Worm (Caenorhabditis elegans) whole organism, midembryonic: ENCODE data around the gene F17C8.9.
A peak's percentile ranks its signal among the peaks of the same experiment; 100 is the strongest.

Experiments
- T22C8.4 ChIP-seq: fragments of 200-800 bp; sonication (Bioruptor generic); IDR thresholded peaks from 2 replicates; pipeline ENCODE4 v1.3.6; 2022; ENCODE audit warnings: missing genetic modification characterization, missing compliant biosample characterization
- cog-1 ChIP-seq: sonication (generic microtip); optimal IDR thresholded peaks from 2 replicates; lab custom pipeline; 2016; ENCODE audit warnings: missing genetic modification characterization, missing compliant biosample characterization
- flt-1 ChIP-seq: fragments of 200-800 bp; sonication (Bioruptor generic); IDR thresholded peaks from 2 replicates; pipeline ENCODE4 v1.3.6; 2022; ENCODE audit warnings: missing genetic modification characterization, missing compliant biosample characterization
- klf-2 ChIP-seq: fragments of 200-800 bp; sonication (Bioruptor generic); conservative IDR thresholded peaks from 2 replicates; pipeline ENCODE4 v1.3.6; 2022; ENCODE audit warnings: missing genetic modification reagents, missing genetic modification characterization, missing compliant biosample characterization
- med-1 ChIP-seq: sonication (generic microtip); optimal IDR thresholded peaks from 2 replicates; lab custom pipeline; 2017; ENCODE audit warnings: missing genetic modification characterization, mild to moderate bottlenecking, missing compliant biosample characterization, antibody characterized with exemption, missing genetic modification reagents; ENCODE audit not compliant: insufficient read depth
- ref-1 ChIP-seq: fragments of 200-800 bp; sonication (Bioruptor generic); conservative IDR thresholded peaks from 2 replicates; pipeline ENCODE4 v1.3.6; 2022; ENCODE audit warnings: missing genetic modification reagents, missing genetic modification characterization, missing compliant biosample characterization
- tab-1 ChIP-seq: fragments of 200-800 bp; sonication (Bioruptor generic); IDR thresholded peaks from 2 replicates; pipeline ENCODE4 v1.3.6; 2022; ENCODE audit warnings: missing genetic modification characterization, missing compliant biosample characterization
- ztf-23 ChIP-seq: fragments of 200-800 bp; sonication (Bioruptor generic); IDR thresholded peaks from 2 replicates; pipeline ENCODE4 v1.3.6; 2022; ENCODE audit warnings: missing genetic modification reagents, missing genetic modification characterization, missing compliant biosample characterization
- ztf-29 ChIP-seq: fragments of 200-800 bp; sonication (Bioruptor generic); IDR thresholded peaks from 2 replicates; pipeline ENCODE4 v1.3.6; 2022; ENCODE audit warnings: missing genetic modification reagents, missing genetic modification characterization, missing compliant biosample characterization

Gene F17C8.9

DNA sequence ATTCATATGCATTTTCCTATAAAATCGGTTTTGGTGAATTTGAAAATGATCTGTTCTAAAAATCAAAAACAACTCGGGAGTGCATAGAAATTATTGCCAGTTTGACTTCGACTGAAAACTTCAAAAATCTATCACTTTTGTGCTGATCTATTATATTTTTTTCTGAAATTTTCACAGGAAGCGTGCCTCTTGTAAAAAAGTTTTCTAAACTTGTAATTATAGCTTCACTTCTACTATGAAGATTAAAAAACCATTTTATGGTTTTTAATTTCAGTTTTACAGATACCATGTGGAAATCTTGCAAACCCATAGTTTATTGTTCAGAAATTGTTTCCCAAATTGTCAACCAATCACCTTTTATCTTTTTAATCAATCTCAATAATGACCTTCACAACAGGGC, at the start of gene F17C8.9:
F17C8.9 (plus strand) TSS at position 301 of the 400 bp plus-strand sequence.
- TF ChIP-seq med-1 (no peak), flt-1 (GFP tag; lab: Robert Waterston, UW) (no peak), cog-1 (tag; lab: Kevin White, UChicago) (no peak), ztf-29 (GFP tag; lab: Robert Waterston, UW) (no peak), T22C8.4 (GFP tag; lab: Robert Waterston, UW) (no peak), ref-1 (GFP tag; lab: Robert Waterston, UW) (no peak), klf-2 (GFP tag; lab: Robert Waterston, UW) (no peak), ztf-23 (GFP tag; lab: Robert Waterston, UW) (no peak), tab-1 (GFP tag; lab: Robert Waterston, UW) (no peak)

DNA sequence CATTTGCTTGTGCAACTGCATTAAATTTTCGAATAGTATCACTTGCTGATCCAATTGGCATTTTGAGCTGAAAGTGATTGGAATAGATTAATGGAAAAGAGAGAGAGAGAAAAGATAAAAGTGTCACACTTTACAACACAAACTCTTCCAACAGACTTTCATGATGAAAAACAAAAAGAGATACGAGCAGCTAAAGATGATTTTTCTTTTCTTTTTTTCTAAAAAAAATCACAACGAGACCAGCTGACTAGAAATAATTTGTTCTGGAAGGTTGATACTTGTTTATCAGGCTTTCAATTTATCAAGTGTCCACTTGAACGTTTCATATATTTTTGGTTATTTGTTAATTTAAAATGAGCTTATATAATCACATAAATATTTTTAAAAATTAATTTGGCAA, 47.0 kb upstream of the F17C8.9 start:
- TF ChIP-seq ztf-29 (GFP tag; lab: Robert Waterston, UW) (no peak), flt-1 (GFP tag; lab: Robert Waterston, UW) (no peak), ztf-23 (GFP tag; lab: Robert Waterston, UW) (no peak), med-1 (no peak), klf-2 (GFP tag; lab: Robert Waterston, UW) (no peak), ref-1 (GFP tag; lab: Robert Waterston, UW) (no peak), cog-1 (tag; lab: Kevin White, UChicago) (no peak), T22C8.4 (GFP tag; lab: Robert Waterston, UW) (no peak), tab-1 (GFP tag; lab: Robert Waterston, UW) (no peak)

DNA sequence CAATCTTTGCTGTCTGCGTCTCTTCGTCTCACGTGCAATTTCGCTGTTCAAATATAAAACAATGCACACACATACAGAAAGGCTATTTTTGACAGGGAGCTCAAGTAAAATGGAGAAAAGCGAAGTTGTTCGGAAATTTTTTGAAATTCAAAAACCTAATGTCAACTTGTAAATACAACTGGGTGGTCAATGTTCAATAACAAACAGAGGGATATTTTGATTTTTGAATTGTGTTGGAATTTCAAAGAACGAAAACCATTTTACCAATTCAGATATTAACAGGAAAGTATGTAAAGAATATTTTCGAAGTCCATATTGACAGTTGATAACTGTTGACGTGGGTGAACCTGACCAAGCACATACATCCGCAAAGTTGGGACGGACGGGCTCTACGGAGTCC, 45.8 kb upstream of the F17C8.9 start, which contains the start of gene tag-243:
tag-243 (minus strand) TSS at position 101 of the 400 bp plus-strand sequence.
- TF ChIP-seq klf-2 (GFP tag; lab: Robert Waterston, UW) (0 out of 2 replicates have a peak, but pooled peaks have one; percentile 24), ref-1 (GFP tag; lab: Robert Waterston, UW) (no peak)

DNA sequence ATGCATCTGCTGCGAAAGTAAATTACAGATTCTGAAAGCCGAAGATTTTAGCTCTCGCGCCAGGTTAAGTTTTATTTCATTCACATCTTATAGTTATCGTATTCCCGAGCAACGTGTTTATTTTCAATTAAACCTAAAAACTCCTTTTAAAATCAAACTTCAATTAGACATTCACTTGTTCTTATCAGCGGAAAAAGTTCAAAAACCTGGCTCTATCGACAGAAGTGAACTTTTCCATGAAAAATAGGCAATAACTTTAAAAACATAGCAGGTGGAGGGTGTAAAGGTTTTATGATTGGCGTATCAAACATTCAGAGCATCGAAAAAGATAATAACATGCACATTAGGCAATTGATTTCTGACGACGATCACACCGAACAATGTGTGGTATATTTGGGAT, 45.2 kb upstream of the F17C8.9 start, which contains the start of gene ppat-1:
ppat-1 (plus strand) TSS at position 316 of the 400 bp plus-strand sequence.
- TF ChIP-seq ztf-29 (GFP tag; lab: Robert Waterston, UW) (no peak), tab-1 (GFP tag; lab: Robert Waterston, UW) (no peak), ref-1 (GFP tag; lab: Robert Waterston, UW) (no peak)

DNA sequence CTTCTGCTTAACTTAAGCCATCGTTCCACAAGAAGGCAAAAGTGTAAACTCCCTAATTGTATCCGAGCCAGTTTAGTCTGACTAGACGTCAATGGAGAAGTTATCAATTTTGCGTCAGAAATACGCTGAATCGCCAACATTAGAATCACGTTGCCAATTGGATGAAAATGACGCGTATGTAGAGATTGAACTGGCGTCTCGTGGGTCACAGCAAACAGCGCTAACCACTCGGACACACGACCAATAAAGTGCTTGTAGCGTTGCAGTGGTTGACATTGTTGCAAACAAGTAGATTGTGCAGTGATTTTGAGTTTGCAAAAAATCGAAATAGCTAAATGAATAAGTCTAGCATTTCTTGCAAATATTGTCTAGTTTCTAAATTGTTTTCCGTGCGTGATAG, 44.6 kb upstream of the F17C8.9 start:
- TF ChIP-seq ref-1 (GFP tag; lab: Robert Waterston, UW) (peak; percentile 73), tab-1 (GFP tag; lab: Robert Waterston, UW) (peak; percentile 93), med-1 (peak; percentile 33), T22C8.4 (GFP tag; lab: Robert Waterston, UW) (peak; percentile 81), ztf-29 (GFP tag; lab: Robert Waterston, UW) (peak; percentile 78; the same call in 1 of the 2 replicates), klf-2 (GFP tag; lab: Robert Waterston, UW) (0 out of 2 replicates have a peak, but pooled peaks have one; percentile 53), flt-1 (GFP tag; lab: Robert Waterston, UW) (peak; percentile 91), cog-1 (tag; lab: Kevin White, UChicago) (peak; percentile 55), ztf-23 (GFP tag; lab: Robert Waterston, UW) (peak; percentile 89)

DNA sequence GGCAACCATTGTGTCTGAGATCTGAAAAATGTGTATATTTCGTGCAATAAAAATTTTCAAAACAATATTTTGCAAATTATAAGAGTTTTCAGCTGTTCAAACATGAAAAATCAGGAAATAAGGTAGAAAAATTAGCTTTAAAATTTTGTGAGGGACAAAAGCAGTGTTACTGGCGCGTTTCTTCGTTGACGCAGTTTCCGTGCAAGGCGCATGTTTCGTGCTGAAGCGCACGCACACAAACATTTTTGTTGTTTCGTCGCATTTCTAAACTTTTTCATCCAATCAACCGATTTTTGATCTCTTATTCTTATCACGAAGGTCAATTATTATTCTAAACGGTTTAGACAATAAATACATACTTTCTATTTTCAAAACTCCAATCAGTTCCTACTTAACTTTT, 40.9 kb upstream of the F17C8.9 start, which contains the start of gene nifk-1:
nifk-1 (minus strand) TSS at position 27 of the 400 bp plus-strand sequence.
- TF ChIP-seq klf-2 (GFP tag; lab: Robert Waterston, UW) = no peak
- TF ChIP-seq ztf-23 (GFP tag; lab: Robert Waterston, UW) = peak; percentile 50; the same call in 1 of the 2 replicates

DNA sequence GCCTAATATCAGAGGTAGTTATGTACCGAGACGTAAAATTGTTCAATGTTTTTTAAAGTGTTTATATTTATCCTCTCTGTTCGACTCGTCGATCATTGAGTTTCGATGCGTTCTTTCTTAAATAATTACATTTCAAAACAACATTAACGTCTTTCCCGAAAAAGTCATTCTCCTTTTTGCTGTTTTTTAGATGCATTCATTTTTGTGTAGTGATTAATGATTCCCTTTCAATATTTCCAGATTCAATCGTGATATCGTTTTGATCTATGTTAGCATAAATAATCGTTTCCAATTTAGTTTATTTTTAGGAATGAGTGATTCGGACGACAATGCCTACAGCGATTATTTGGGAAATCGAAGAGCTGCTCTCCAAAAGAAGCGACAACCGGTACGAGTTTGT, 40.5 kb upstream of the F17C8.9 start, which contains the start of gene T04A8.8:
T04A8.8 (plus strand) TSS at position 301 of the 400 bp plus-strand sequence.
- TF ChIP-seq klf-2 (GFP tag; lab: Robert Waterston, UW) (no peak), ztf-23 (GFP tag; lab: Robert Waterston, UW) (no peak)

DNA sequence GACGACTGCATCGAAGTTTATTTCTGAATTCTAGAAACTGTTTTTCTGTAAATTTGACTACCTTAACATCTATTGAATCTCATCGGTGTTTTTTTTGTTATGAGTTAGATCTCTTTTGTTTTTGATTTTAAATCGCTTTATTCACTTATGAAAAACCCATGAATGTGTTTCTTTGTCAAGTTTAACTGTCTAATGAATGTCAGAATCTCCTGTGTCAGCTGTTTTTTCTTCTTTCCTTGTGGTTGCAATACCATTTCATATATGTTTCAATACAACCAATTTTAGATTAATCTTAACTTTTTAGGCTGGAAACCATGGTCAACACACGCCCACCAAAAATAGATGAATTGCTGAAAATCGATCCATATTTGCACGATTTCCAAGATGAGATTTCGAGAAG, 39.1 kb upstream of the F17C8.9 start, which contains the start of gene T04A8.7:
T04A8.7 (plus strand) TSS at position 301 of the 400 bp plus-strand sequence.
- TF ChIP-seq ztf-23 (GFP tag; lab: Robert Waterston, UW) = no peak
- no peak for TF ChIP-seq cog-1 (tag; lab: Kevin White, UChicago)
- TF ChIP-seq med-1 = no peak
- no peak for TF ChIP-seq ref-1 (GFP tag; lab: Robert Waterston, UW)
- TF ChIP-seq flt-1 (GFP tag; lab: Robert Waterston, UW) = no peak
- no peak for TF ChIP-seq ztf-29 (GFP tag; lab: Robert Waterston, UW)
- TF ChIP-seq T22C8.4 (GFP tag; lab: Robert Waterston, UW) = no peak
- TF ChIP-seq tab-1 (GFP tag; lab: Robert Waterston, UW) = no peak
- no peak for TF ChIP-seq klf-2 (GFP tag; lab: Robert Waterston, UW)

DNA sequence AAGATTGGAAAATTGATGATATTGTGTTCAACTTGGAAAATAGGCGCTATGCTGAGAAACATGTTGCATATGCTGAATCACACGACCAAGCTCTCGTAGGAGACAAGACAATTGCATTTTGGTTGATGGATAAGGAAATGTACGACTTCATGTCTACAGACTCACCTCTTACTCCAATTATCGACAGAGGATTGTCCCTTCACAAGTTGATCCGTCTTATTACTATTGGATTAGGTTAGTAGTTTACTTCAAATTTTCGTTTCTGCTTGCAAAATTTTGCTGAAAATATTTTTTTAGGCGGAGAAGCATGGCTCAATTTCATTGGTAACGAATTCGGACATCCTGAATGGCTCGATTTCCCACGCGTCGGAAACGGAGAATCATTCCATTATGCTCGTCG, 37.3 kb upstream of the F17C8.9 start:
- TF ChIP-seq tab-1 (GFP tag; lab: Robert Waterston, UW) (no peak), med-1 (no peak), flt-1 (GFP tag; lab: Robert Waterston, UW) (no peak), ref-1 (GFP tag; lab: Robert Waterston, UW) (no peak), cog-1 (tag; lab: Kevin White, UChicago) (no peak), ztf-29 (GFP tag; lab: Robert Waterston, UW) (no peak), klf-2 (GFP tag; lab: Robert Waterston, UW) (no peak), ztf-23 (GFP tag; lab: Robert Waterston, UW) (no peak), T22C8.4 (GFP tag; lab: Robert Waterston, UW) (no peak)

DNA sequence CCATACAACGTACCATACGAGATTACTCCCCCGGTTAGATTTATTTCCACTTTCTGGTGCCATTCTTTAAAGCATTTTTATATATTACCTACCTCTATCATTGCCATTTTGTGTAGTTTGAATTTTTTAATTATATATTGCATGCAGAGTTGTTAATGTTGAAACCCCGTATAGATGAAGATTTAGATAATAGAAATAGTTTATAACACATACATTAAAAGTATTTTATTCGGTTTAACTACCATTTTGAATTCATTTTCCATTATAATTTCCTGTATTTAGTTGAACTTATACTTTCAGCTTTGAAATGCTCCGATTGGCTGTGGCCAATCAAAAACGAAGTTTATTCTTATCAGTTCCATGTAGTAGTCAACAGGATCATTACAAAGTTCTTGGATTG, 36.3 kb upstream of the F17C8.9 start, which contains the start of gene dnj-18:
dnj-18 (plus strand) TSS at position 301 of the 400 bp plus-strand sequence.
- TF ChIP-seq klf-2 (GFP tag; lab: Robert Waterston, UW) = no peak
